Worm (Caenorhabditis elegans) whole organism, L1 larva: ENCODE results near the gene hpr-9.

Experiments used
- C16A3.4 ChIP-seq: fragments of 150-350 bp; optimal IDR thresholded peaks from 2 replicates; lab custom pipeline; 2014; ENCODE audit warnings: missing biosample characterization, missing genetic modification characterization
- F16B12.6 ChIP-seq: fragments of 150-350 bp; optimal IDR thresholded peaks from 2 replicates; lab custom pipeline; 2014; ENCODE audit warnings: missing biosample characterization, missing genetic modification characterization
- Y116A8C.19 ChIP-seq: sonication (generic microtip); optimal IDR thresholded peaks from 2 replicates; lab custom pipeline; 2016; ENCODE audit warnings: missing compliant biosample characterization, missing genetic modification characterization, borderline replicate concordance
- alr-1 ChIP-seq: fragments of 200-800 bp; sonication (Bioruptor generic); optimal IDR thresholded peaks from 2 replicates; lab custom pipeline; 2018; ENCODE audit warnings: borderline replicate concordance, mild to moderate bottlenecking, missing genetic modification characterization, missing compliant biosample characterization
- ama-1 ChIP-seq: fragments of 150-350 bp; optimal IDR thresholded peaks from 2 replicates; lab custom pipeline; 2014
- blmp-1 ChIP-seq: fragments of 150-350 bp; optimal IDR thresholded peaks from 2 replicates; lab custom pipeline; 2014; ENCODE audit warnings: missing biosample characterization, missing genetic modification characterization
- ceh-8 ChIP-seq: fragments of 200-800 bp; sonication (Bioruptor generic); optimal IDR thresholded peaks from 2 replicates; lab custom pipeline; 2018; ENCODE audit warnings: mild to moderate bottlenecking, missing genetic modification characterization, moderate library complexity, missing compliant biosample characterization
- ceh-82 ChIP-seq, 3 experiments: fragments of 150-350 bp in 1 of 3; sonication (generic microtip) in 2 of 3; optimal IDR thresholded peaks; 2 replicates each; lab custom pipeline; 2014 to 2017; ENCODE audit warnings: missing biosample characterization in 3 of 3, missing genetic modification characterization in 3 of 3
- ceh-88 ChIP-seq: fragments of 200-800 bp; sonication (Bioruptor generic); IDR thresholded peaks from 2 replicates; pipeline ENCODE4 v1.3.6; 2022; ENCODE audit warnings: missing genetic modification characterization, missing compliant biosample characterization
- ceh-90 ChIP-seq: sonication (generic microtip); optimal IDR thresholded peaks from 2 replicates; lab custom pipeline; 2016; ENCODE audit warnings: missing genetic modification characterization, missing compliant biosample characterization
- efl-1 ChIP-seq, 4 experiments: fragments of 150-350 bp; optimal IDR thresholded peaks in 3 of 4; peaks in 1 of 4; 1 replicate in 1 of 4; 2 replicates in 3 of 4; lab custom pipeline; 2014; ENCODE audit warnings: missing biosample characterization in 2 of 4, missing genetic modification characterization in 2 of 4, missing genetic modification reagents in 2 of 4
- egl-13 ChIP-seq: sonication (generic microtip); optimal IDR thresholded peaks from 2 replicates; lab custom pipeline; 2016; ENCODE audit warnings: missing genotype, missing genetic modification reagents, missing genetic modification characterization, missing compliant biosample characterization
- egl-27 ChIP-seq, 2 experiments: fragments of 150-350 bp in 1 of 2; sonication (generic microtip); optimal IDR thresholded peaks; 3 replicates each; lab custom pipeline; 2017 to 2018; ENCODE audit warnings: missing biosample characterization in 2 of 2, missing genetic modification characterization in 2 of 2, missing genetic modification reagents in 2 of 2
- elt-3 ChIP-seq, 6 experiments: fragments of 150-350 bp in 1 of 6; sonication (generic microtip); optimal IDR thresholded peaks; 2 replicates each; lab custom pipeline; 2017 to 2018; ENCODE audit warnings: missing biosample characterization in 6 of 6, missing genetic modification characterization in 6 of 6, inconsistent platforms in 1 of 6
- fkh-10 ChIP-seq: sonication (generic microtip); optimal IDR thresholded peaks from 2 replicates; lab custom pipeline; 2017; ENCODE audit warnings: missing biosample characterization, missing genetic modification reagents, missing genetic modification characterization
- fkh-4 ChIP-seq: sonication (generic microtip); optimal IDR thresholded peaks from 2 replicates; lab custom pipeline; 2016; ENCODE audit warnings: missing compliant biosample characterization, missing genetic modification characterization, borderline replicate concordance
- fkh-8 ChIP-seq: sonication (generic microtip); optimal IDR thresholded peaks from 2 replicates; lab custom pipeline; 2016; ENCODE audit warnings: mild to moderate bottlenecking, missing genetic modification characterization, missing compliant biosample characterization
- fos-1 ChIP-seq: fragments of 150-350 bp; optimal IDR thresholded peaks from 2 replicates; lab custom pipeline; 2014; ENCODE audit warnings: missing biosample characterization, missing genetic modification characterization
- grh-1 ChIP-seq: fragments of 200-800 bp; sonication (Bioruptor generic); IDR thresholded peaks from 2 replicates; pipeline ENCODE4 v1.3.6; 2022; ENCODE audit warnings: missing genetic modification reagents, missing genetic modification characterization, missing compliant biosample characterization
- hlh-4 ChIP-seq: sonication (generic microtip); optimal IDR thresholded peaks from 2 replicates; lab custom pipeline; 2016; ENCODE audit warnings: mild to moderate bottlenecking, missing genetic modification characterization, missing compliant biosample characterization
- isw-1 ChIP-seq: fragments of 200-800 bp; sonication (Bioruptor generic); IDR thresholded peaks from 2 replicates; pipeline ENCODE4 v1.3.6; 2022; ENCODE audit warnings: missing genetic modification characterization, missing compliant biosample characterization
- jun-1 ChIP-seq: fragments of 150-350 bp; optimal IDR thresholded peaks from 2 replicates; lab custom pipeline; 2014; ENCODE audit warnings: missing biosample characterization, missing genetic modification reagents, missing genetic modification characterization
- lin-14 ChIP-seq: fragments of 200-800 bp; sonication (Bioruptor generic); optimal IDR thresholded peaks from 2 replicates; lab custom pipeline; 2018; ENCODE audit warnings: mild to moderate bottlenecking, missing genetic modification characterization, moderate library complexity, missing compliant biosample characterization
- lin-35 ChIP-seq, 2 experiments: fragments of 150-350 bp; optimal IDR thresholded peaks; 2 replicates each; lab custom pipeline; 2014; ENCODE audit warnings: missing biosample characterization in 2 of 2, missing genetic modification characterization in 2 of 2, missing genetic modification reagents in 2 of 2
- lir-3 ChIP-seq: sonication (generic microtip); optimal IDR thresholded peaks from 2 replicates; lab custom pipeline; 2016; ENCODE audit warnings: mild to moderate bottlenecking, missing genetic modification characterization, moderate library complexity, missing compliant biosample characterization; ENCODE audit not compliant: poor library complexity
- lsy-2 ChIP-seq, 2 experiments: fragments of 150-350 bp; optimal IDR thresholded peaks; 2 replicates each; lab custom pipeline; 2014; ENCODE audit warnings: missing biosample characterization in 2 of 2, missing genetic modification characterization in 2 of 2
- mdl-1 ChIP-seq, 2 experiments: fragments of 150-350 bp; optimal IDR thresholded peaks; 2 replicates each; lab custom pipeline; 2014 to 2017; ENCODE audit warnings: missing biosample characterization in 2 of 2, missing genetic modification characterization in 2 of 2, inconsistent platforms in 1 of 2
- mef-2 ChIP-seq: fragments of 150-350 bp; optimal IDR thresholded peaks from 2 replicates; lab custom pipeline; 2014; ENCODE audit warnings: missing biosample characterization, missing genetic modification characterization
- mep-1 ChIP-seq: fragments of 150-350 bp; optimal IDR thresholded peaks from 2 replicates; lab custom pipeline; 2014; ENCODE audit warnings: missing biosample characterization, missing genetic modification characterization
- nhr-19 ChIP-seq: fragments of 200-800 bp; sonication (Bioruptor generic); conservative IDR thresholded peaks from 2 replicates; pipeline ENCODE4 v1.3.6; 2022; ENCODE audit warnings: missing genetic modification characterization, missing compliant biosample characterization
- nhr-20 ChIP-seq: sonication (generic microtip); optimal IDR thresholded peaks from 2 replicates; lab custom pipeline; 2016; ENCODE audit warnings: mild to moderate bottlenecking, missing genetic modification characterization, missing compliant biosample characterization
- nhr-237 ChIP-seq: fragments of 150-350 bp; optimal IDR thresholded peaks from 2 replicates; lab custom pipeline; 2014; ENCODE audit warnings: missing biosample characterization, missing genetic modification characterization
- nhr-28 ChIP-seq: fragments of 150-350 bp; optimal IDR thresholded peaks from 2 replicates; lab custom pipeline; 2014; ENCODE audit warnings: missing biosample characterization, missing genetic modification characterization
- nhr-47 ChIP-seq: sonication (generic microtip); optimal IDR thresholded peaks from 2 replicates; lab custom pipeline; 2016; ENCODE audit warnings: mild to moderate bottlenecking, missing genetic modification characterization, moderate library complexity, missing compliant biosample characterization
- nhr-71 ChIP-seq: sonication (generic microtip); optimal IDR thresholded peaks from 2 replicates; lab custom pipeline; 2016; ENCODE audit warnings: mild to moderate bottlenecking, missing genetic modification characterization, moderate library complexity, missing compliant biosample characterization
- nhr-77 ChIP-seq: fragments of 150-350 bp; optimal IDR thresholded peaks from 2 replicates; lab custom pipeline; 2014; ENCODE audit warnings: missing biosample characterization, missing genetic modification characterization
- nhr-85 ChIP-seq: sonication (generic microtip); peaks from one replicate; lab custom pipeline; 2016; ENCODE audit warnings: missing genetic modification characterization, inconsistent platforms, missing compliant biosample characterization
- pag-3 ChIP-seq: sonication (generic microtip); optimal IDR thresholded peaks from 2 replicates; lab custom pipeline; 2017; ENCODE audit warnings: missing genetic modification characterization, mild to moderate bottlenecking, missing compliant biosample characterization, antibody characterized with exemption, borderline replicate concordance; ENCODE audit not compliant: insufficient read depth
- rnt-1 ChIP-seq: sonication (generic microtip); optimal IDR thresholded peaks from 2 replicates; lab custom pipeline; 2016; ENCODE audit warnings: mild to moderate bottlenecking, missing genetic modification characterization, moderate library complexity, missing compliant biosample characterization
- snu-23 ChIP-seq: sonication (generic microtip); optimal IDR thresholded peaks from 2 replicates; lab custom pipeline; 2016; ENCODE audit warnings: missing genetic modification characterization, missing compliant biosample characterization
- sox-4 ChIP-seq: sonication (generic microtip); optimal IDR thresholded peaks from 2 replicates; lab custom pipeline; 2016; ENCODE audit warnings: missing genetic modification characterization, missing compliant biosample characterization
- tlp-1 ChIP-seq: fragments of 150-350 bp; optimal IDR thresholded peaks from 2 replicates; lab custom pipeline; 2014; ENCODE audit warnings: missing biosample characterization, missing genetic modification characterization
- unc-130 ChIP-seq: fragments of 150-350 bp; optimal IDR thresholded peaks from 2 replicates; lab custom pipeline; 2017; ENCODE audit warnings: missing biosample characterization, missing genetic modification characterization, inconsistent platforms
- unc-62 ChIP-seq: fragments of 150-350 bp; optimal IDR thresholded peaks from 2 replicates; lab custom pipeline; 2014; ENCODE audit warnings: missing biosample characterization, missing genetic modification reagents, missing genetic modification characterization
- ztf-11 ChIP-seq, 2 experiments: sonication (generic microtip); optimal IDR thresholded peaks; 2 replicates each; lab custom pipeline; 2016 to 2017; ENCODE audit warnings: missing genetic modification characterization in 2 of 2, missing biosample characterization in 1 of 2, missing compliant biosample characterization in 1 of 2
- ztf-4 ChIP-seq: fragments of 150-350 bp; optimal IDR thresholded peaks from 2 replicates; lab custom pipeline; 2014; ENCODE audit warnings: missing biosample characterization, missing genetic modification characterization

The hpr-9 gene

DNA sequence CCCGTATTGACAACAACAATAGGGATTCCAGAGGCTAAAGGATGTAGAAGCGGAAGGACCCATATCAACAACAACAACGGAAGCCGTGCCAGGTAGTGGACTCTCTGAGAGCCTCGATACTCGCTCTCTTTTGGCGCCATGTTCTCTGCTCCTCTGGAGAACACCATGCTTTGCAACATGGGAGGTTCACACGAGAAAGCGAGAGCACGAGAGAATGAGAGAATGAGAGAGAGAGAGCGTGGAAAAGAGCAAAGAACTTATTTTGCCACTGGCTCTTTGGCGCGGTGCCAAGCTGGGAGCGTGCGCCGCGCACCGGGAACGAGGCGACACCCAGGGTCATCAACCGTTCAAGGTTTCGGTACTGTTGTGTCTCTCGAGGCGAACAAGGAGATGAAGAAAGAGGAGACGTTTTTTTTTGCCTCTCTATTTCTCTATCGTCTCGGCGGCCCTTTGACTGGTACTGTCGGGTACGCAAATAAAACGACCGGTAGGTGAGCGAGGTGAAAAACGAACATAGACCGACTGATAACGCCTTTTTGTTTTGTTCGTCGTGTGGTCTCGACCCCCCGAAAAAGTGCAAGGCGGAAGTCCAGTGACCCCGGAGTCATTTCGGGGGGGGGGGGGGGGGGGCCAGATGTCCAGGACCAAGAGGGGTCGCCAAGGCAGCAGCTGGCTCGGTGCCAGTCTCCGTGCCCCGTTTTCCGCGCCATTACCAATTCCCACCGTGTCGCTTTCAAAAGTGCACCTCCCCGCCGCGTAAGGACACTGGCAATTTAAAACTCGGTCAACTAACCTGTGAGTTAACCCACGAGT, 11.4 kb downstream of the hpr-9 start, which contains the start of gene Y39A1A.10:
Gene Y39A1A.10 (plus strand): TSS at position 139 of the 813 bp plus-strand sequence.
- TF ChIP-seq blmp-1 (tag; lab: Kevin White, UChicago) (peak; percentile 37), fkh-10 (GFP tag; lab: Kevin White, UChicago) (no peak), snu-23 (GFP tag; lab: Kevin White, UChicago) (peak; percentile 24), lsy-2 (tag; optimal IDR thresholded peaks at IDR 0.05; lab: Kevin White, UChicago) (no peak), sox-4 (tag; lab: Kevin White, UChicago) (no peak), nhr-71 (tag; lab: Kevin White, UChicago) (peak; percentile 52), nhr-20 (tag; lab: Kevin White, UChicago) (peak; percentile 9), ztf-4 (tag; lab: Kevin White, UChicago) (peak; percentile 24), isw-1 (GFP tag; lab: Robert Waterston, UW) (no peak), nhr-85 (tag; lab: Kevin White, UChicago) (peak; percentile 86), efl-1 (optimal IDR thresholded peaks at IDR 0.05; lab: Kevin White, UChicago) (no peak), efl-1 (GFP tag; optimal IDR thresholded peaks at IDR 0.05 in 1 of 2; lab: Kevin White, UChicago) (peak in 1 of 2 experiments; percentile 57), lin-14 (GFP tag; lab: Kevin White, UChicago) (peak; percentile 72), rnt-1 (tag; lab: Kevin White, UChicago) (peak; percentile 10), fkh-8 (tag; lab: Kevin White, UChicago) (peak; percentile 38), ceh-8 (GFP tag; lab: Kevin White, UChicago) (peak; percentile 89), elt-3 (tag; optimal IDR thresholded peaks at IDR 0.05; lab: Kevin White, UChicago) (peak in 1 of 6 experiments; percentile 0), jun-1 (tag; lab: Kevin White, UChicago) (peak; percentile 26), nhr-19 (GFP tag; lab: Robert Waterston, UW) (0 out of 2 replicates have a peak, but pooled peaks have one; percentile 7)
- TF ChIP-seq, all 84 proteins: peak for 14

DNA sequence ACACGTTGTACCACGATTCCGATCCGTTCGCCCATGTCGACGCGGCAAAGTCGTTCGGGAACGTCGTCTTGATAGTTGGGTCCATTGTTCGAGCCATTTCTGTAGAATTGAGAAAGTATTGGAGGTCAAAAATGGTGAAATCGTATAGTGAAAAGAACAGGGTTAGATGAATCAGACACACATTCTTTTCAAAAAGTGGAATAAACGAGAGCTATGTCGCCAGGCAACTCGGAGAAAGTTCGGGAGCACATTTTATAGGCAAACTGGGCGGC, 12.0 kb downstream of the hpr-9 start, which contains the start of gene Y39A1A.9:
Gene Y39A1A.9 (minus strand): TSS at position 99 of the 272 bp plus-strand sequence.
- TF ChIP-seq jun-1 (tag; lab: Kevin White, UChicago), result no peak
- TF ChIP-seq rnt-1 (tag; lab: Kevin White, UChicago), result no peak
- TF ChIP-seq mef-2 (tag; lab: Kevin White, UChicago), result no peak
- TF ChIP-seq grh-1 (GFP tag; lab: Robert Waterston, UW), result no peak
- no peak for TF ChIP-seq tlp-1 (tag; lab: Kevin White, UChicago)
- TF ChIP-seq egl-13 (tag; lab: Kevin White, UChicago), result no peak
- TF ChIP-seq nhr-237, result no peak
- TF ChIP-seq nhr-28 (tag; lab: Kevin White, UChicago), result no peak
- no peak for TF ChIP-seq ceh-90 (tag; lab: Kevin White, UChicago)
- TF ChIP-seq unc-62 (GFP tag; lab: Kevin White, UChicago), result no peak
- no peak for TF ChIP-seq fkh-4
- no peak for TF ChIP-seq ceh-82 (tag; optimal IDR thresholded peaks at IDR 0.05; lab: Kevin White, UChicago)
- no peak for TF ChIP-seq alr-1
- no peak for TF ChIP-seq Y116A8C.19 (tag; lab: Kevin White, UChicago)
- TF ChIP-seq nhr-47 (tag; lab: Kevin White, UChicago), result no peak
- TF ChIP-seq fos-1 (tag; lab: Kevin White, UChicago), result no peak

DNA sequence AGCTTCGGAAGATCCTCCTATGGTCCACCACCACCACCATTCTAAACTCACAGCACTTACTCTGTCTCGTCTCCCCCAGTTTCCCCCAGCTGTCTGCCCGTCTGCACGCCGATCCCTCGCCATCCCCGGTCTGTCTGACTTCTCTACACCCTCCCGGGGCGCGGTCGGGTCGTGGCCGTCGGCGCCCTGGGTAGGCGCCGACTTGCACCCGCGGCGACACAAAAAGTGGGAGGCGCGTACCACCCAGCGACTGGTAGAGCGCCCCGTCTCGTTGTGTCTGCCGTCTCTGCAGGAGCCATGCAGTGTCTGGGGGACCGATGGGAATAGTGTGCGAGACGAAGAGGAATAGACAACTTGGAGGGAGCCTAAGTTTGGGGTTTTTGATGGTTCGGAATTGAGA, 12.7 kb downstream of the hpr-9 start:
- no peak for TF ChIP-seq pag-3 (tag; lab: Kevin White, UChicago)
- no peak for TF ChIP-seq ama-1 (lab: Kevin White, UChicago)
- peak; percentile 60 to 75 for TF ChIP-seq egl-27 (tag; optimal IDR thresholded peaks at IDR 0.05; lab: Kevin White, UChicago)
- TF ChIP-seq mep-1, result peak; percentile 58
- peak; percentile 64 for TF ChIP-seq F16B12.6
- peak; percentile 78 for TF ChIP-seq C16A3.4
- peak; percentile 68 to 71 for TF ChIP-seq lin-35 (GFP tag; optimal IDR thresholded peaks at IDR 0.05; lab: Kevin White, UChicago)
- TF ChIP-seq lin-14 (GFP tag; lab: Kevin White, UChicago), result peak; percentile 98
- no peak for TF ChIP-seq unc-130 (tag; lab: Kevin White, UChicago)
- peak; percentile 49 for TF ChIP-seq hlh-4
- TF ChIP-seq lir-3 (tag; lab: Kevin White, UChicago), result no peak
- peak; percentile 75 to 82 for TF ChIP-seq efl-1 (optimal IDR thresholded peaks at IDR 0.05; lab: Kevin White, UChicago)
- peak in 1 of 2 experiments; percentile 61 for TF ChIP-seq efl-1 (GFP tag; optimal IDR thresholded peaks at IDR 0.05 in 1 of 2; lab: Kevin White, UChicago)
- no peak for TF ChIP-seq unc-62 (GFP tag; lab: Kevin White, UChicago)
- peak; percentile 94 for TF ChIP-seq nhr-71 (tag; lab: Kevin White, UChicago)
- peak; percentile 52; the same call in 1 of the 2 replicates for TF ChIP-seq ceh-88 (GFP tag; lab: Robert Waterston, UW)
- peak in 1 of 2 experiments; percentile 80 for TF ChIP-seq mdl-1 (tag; optimal IDR thresholded peaks at IDR 0.05; lab: Kevin White, UChicago)
- peak; percentile 74 for TF ChIP-seq nhr-77 (tag; lab: Kevin White, UChicago)
- peak in 1 of 2 experiments; percentile 82 for TF ChIP-seq ztf-11 (tag; optimal IDR thresholded peaks at IDR 0.05; lab: Kevin White, UChicago)
